Fruit fly (Drosophila melanogaster) whole organism, embryonic: Measurements from ENCODE around the gene SamDC.

Experiments
- Abd-B ChIP-seq: fragments of 200-800 bp; sonication (Bioruptor generic); optimal IDR thresholded peaks from 2 replicates; lab custom pipeline; 2018; ENCODE audit warnings: missing biosample characterization, mild to moderate bottlenecking, missing genetic modification characterization, moderate library complexity
- Ada2b ChIP-seq: fragments of 200-800 bp; sonication (Bioruptor generic); IDR thresholded peaks from 2 replicates; pipeline ENCODE4 v1.3.6; 2022; ENCODE audit warnings: missing biosample characterization, missing genetic modification characterization
- CG10209 ChIP-seq: fragments of 200-800 bp; sonication (Bioruptor generic); optimal IDR thresholded peaks from 3 replicates; lab custom pipeline; 2017; ENCODE audit warnings: missing biosample characterization, mild to moderate bottlenecking, missing genetic modification characterization, missing genetic modification reagents
- CG1024 ChIP-seq: fragments of 200-800 bp; sonication (Bioruptor generic); IDR thresholded peaks from 2 replicates; pipeline ENCODE4 v1.3.6; 2022; ENCODE audit warnings: missing biosample characterization, missing genetic modification characterization
- CG10654 ChIP-seq: fragments of 200-800 bp; sonication (Bioruptor generic); optimal IDR thresholded peaks from 2 replicates; lab custom pipeline; 2016; ENCODE audit warnings: missing biosample characterization, missing genetic modification characterization
- CG11247 ChIP-seq: fragments of 200-800 bp; sonication (Bioruptor generic); IDR thresholded peaks from 2 replicates; pipeline ENCODE4 v1.3.6; 2022; ENCODE audit warnings: missing biosample characterization, missing genetic modification characterization
- CG11456 ChIP-seq: fragments of 200-800 bp; sonication (Bioruptor generic); IDR thresholded peaks from 3 replicates; pipeline ENCODE4 v1.3.6; 2022; ENCODE audit warnings: missing biosample characterization, missing genetic modification characterization
- CG11695 ChIP-seq: fragments of 200-800 bp; sonication (Bioruptor generic); IDR thresholded peaks from 3 replicates; pipeline ENCODE4 v1.3.6; 2022; ENCODE audit warnings: missing biosample characterization, missing genetic modification characterization
- CG13296 ChIP-seq: fragments of 200-800 bp; sonication (Bioruptor generic); optimal IDR thresholded peaks from 3 replicates; lab custom pipeline; 2018; ENCODE audit warnings: missing biosample characterization, mild to moderate bottlenecking, missing genetic modification characterization
- CG1647 ChIP-seq: fragments of 200-800 bp; sonication (Bioruptor generic); optimal IDR thresholded peaks from 3 replicates; lab custom pipeline; 2016; ENCODE audit warnings: missing biosample characterization, missing genetic modification characterization
- CG16815 ChIP-seq: fragments of 200-800 bp; sonication (Bioruptor generic); optimal IDR thresholded peaks from 3 replicates; lab custom pipeline; 2017; ENCODE audit warnings: missing biosample characterization, mild to moderate bottlenecking, missing genetic modification characterization
- CG18619 ChIP-seq: fragments of 200-800 bp; sonication (Bioruptor generic); optimal IDR thresholded peaks from 3 replicates; lab custom pipeline; 2017; ENCODE audit warnings: missing biosample characterization, mild to moderate bottlenecking, missing genetic modification characterization
- CG2712 ChIP-seq: fragments of 200-800 bp; optimal IDR thresholded peaks from 3 replicates; lab custom pipeline; 2019; ENCODE audit warnings: missing biosample characterization, mild to moderate bottlenecking, missing genetic modification characterization, moderate library complexity
- CG3065 ChIP-seq: fragments of 200-800 bp; sonication (Bioruptor generic); optimal IDR thresholded peaks from 2 replicates; lab custom pipeline; 2016; ENCODE audit warnings: missing biosample characterization, missing genetic modification characterization
- CG6254 ChIP-seq: fragments of 200-800 bp; sonication (Bioruptor generic); optimal IDR thresholded peaks from 3 replicates; lab custom pipeline; 2017; ENCODE audit warnings: mild to moderate bottlenecking, missing biosample characterization, missing genetic modification reagents, missing genetic modification characterization
- CG6272 ChIP-seq: fragments of 200-800 bp; sonication (Bioruptor generic); IDR thresholded peaks from 2 replicates; pipeline ENCODE4 v1.3.6; 2022; ENCODE audit warnings: missing biosample characterization, missing genetic modification characterization
- CG6791 ChIP-seq: fragments of 200-800 bp; sonication (Bioruptor generic); IDR thresholded peaks from 3 replicates; pipeline ENCODE4 v1.3.6; 2022; ENCODE audit warnings: missing biosample characterization, missing genetic modification characterization; ENCODE audit not compliant: partially characterized antibody
- CG6813 ChIP-seq: fragments of 200-800 bp; sonication (Bioruptor generic); optimal IDR thresholded peaks from 2 replicates; lab custom pipeline; 2017; ENCODE audit warnings: missing biosample characterization, missing genetic modification characterization, mild to moderate bottlenecking, moderate library complexity, missing genetic modification reagents
- CG7963 ChIP-seq: fragments of 200-800 bp; sonication (Bioruptor generic); IDR thresholded peaks from 3 replicates; pipeline ENCODE4 v1.3.6; 2022; ENCODE audit warnings: missing biosample characterization, missing genetic modification characterization; ENCODE audit not compliant: partially characterized antibody
- CG8290 ChIP-seq, 3 experiments: fragments of 200-800 bp; sonication (Bioruptor generic); optimal IDR thresholded peaks; 2 replicates each; lab custom pipeline; 2016 to 2019; ENCODE audit warnings: missing biosample characterization in 3 of 3, missing genetic modification characterization in 3 of 3, mild to moderate bottlenecking in 2 of 3, moderate library complexity in 1 of 3
- Camta ChIP-seq: fragments of 200-800 bp; sonication (Bioruptor generic); optimal IDR thresholded peaks from 2 replicates; lab custom pipeline; 2016; ENCODE audit warnings: missing biosample characterization, missing genetic modification characterization
- Dad ChIP-seq: fragments of 200-800 bp; sonication (Bioruptor generic); optimal IDR thresholded peaks from 3 replicates; lab custom pipeline; 2016; ENCODE audit warnings: missing biosample characterization, missing genetic modification characterization
- Doc2 ChIP-seq: fragments of 200-800 bp; sonication (Bioruptor generic); IDR thresholded peaks from 2 replicates; pipeline ENCODE4 v1.3.6; 2022; ENCODE audit warnings: missing biosample characterization, missing genetic modification characterization
- Ets65A ChIP-seq: fragments of 200-800 bp; sonication (Bioruptor generic); peaks from one replicate; lab custom pipeline; 2016; ENCODE audit warnings: missing biosample characterization, missing genetic modification characterization
- Hr3 ChIP-seq: fragments of 200-800 bp; sonication (Bioruptor generic); optimal IDR thresholded peaks from 3 replicates; lab custom pipeline; 2016; ENCODE audit warnings: missing biosample characterization, missing genetic modification characterization
- Kr ChIP-seq: fragments of 200-800 bp; sonication (Bioruptor generic); optimal IDR thresholded peaks from 2 replicates; lab custom pipeline; 2017; ENCODE audit warnings: missing biosample characterization, mild to moderate bottlenecking, missing genetic modification characterization
- MESR4 ChIP-seq: fragments of 200-800 bp; sonication (Bioruptor generic); optimal IDR thresholded peaks from 2 replicates; lab custom pipeline; 2018; ENCODE audit warnings: missing biosample characterization, mild to moderate bottlenecking, missing genetic modification characterization, moderate library complexity
- Mes4 ChIP-seq: fragments of 200-800 bp; sonication (Bioruptor generic); optimal IDR thresholded peaks from 2 replicates; lab custom pipeline; 2016; ENCODE audit warnings: missing biosample characterization, missing genetic modification characterization
- Myb ChIP-seq: fragments of 200-800 bp; sonication (Bioruptor generic); optimal IDR thresholded peaks from 2 replicates; lab custom pipeline; 2016; ENCODE audit warnings: missing biosample characterization, missing genetic modification characterization
- NC2β ChIP-seq: fragments of 200-800 bp; sonication (Bioruptor generic); optimal IDR thresholded peaks from 2 replicates; lab custom pipeline; 2016; ENCODE audit warnings: missing biosample characterization, missing genetic modification characterization
- NFAT ChIP-seq: fragments of 200-800 bp; sonication (Bioruptor generic); IDR thresholded peaks from 2 replicates; pipeline ENCODE4 v1.3.6; 2022; ENCODE audit warnings: missing biosample characterization, missing genetic modification characterization
- PHDP ChIP-seq: fragments of 200-800 bp; sonication (Bioruptor generic); optimal IDR thresholded peaks from 3 replicates; lab custom pipeline; 2018; ENCODE audit warnings: missing biosample characterization, mild to moderate bottlenecking, missing genetic modification characterization, moderate library complexity
- Taf1 ChIP-seq: fragments of 200-800 bp; sonication (Bioruptor generic); IDR thresholded peaks from 2 replicates; pipeline ENCODE4 v1.3.6; 2022; ENCODE audit warnings: missing biosample characterization, missing genetic modification characterization
- amos ChIP-seq: fragments of 200-800 bp; sonication (Bioruptor generic); IDR thresholded peaks from 2 replicates; pipeline ENCODE4 v1.3.6; 2022; ENCODE audit warnings: missing biosample characterization, missing genetic modification characterization; ENCODE audit not compliant: partially characterized antibody
- ase ChIP-seq: fragments of 200-800 bp; sonication (Bioruptor generic); IDR thresholded peaks from 3 replicates; pipeline ENCODE4 v1.3.6; 2022; ENCODE audit warnings: missing biosample characterization, missing genetic modification characterization
- btn ChIP-seq: fragments of 200-800 bp; sonication (Bioruptor generic); optimal IDR thresholded peaks from 2 replicates; lab custom pipeline; 2016; ENCODE audit warnings: missing biosample characterization, missing genetic modification characterization
- crp ChIP-seq, 2 experiments: fragments of 200-800 bp; sonication (Bioruptor generic); optimal IDR thresholded peaks; 2 replicates in 1 of 2; 3 replicates in 1 of 2; lab custom pipeline; 2017; ENCODE audit warnings: missing biosample characterization in 2 of 2, missing genetic modification characterization in 2 of 2, mild to moderate bottlenecking in 1 of 2, moderate library complexity in 1 of 2
- dmrt99B ChIP-seq: fragments of 200-800 bp; sonication (Bioruptor generic); optimal IDR thresholded peaks from 2 replicates; lab custom pipeline; 2018; ENCODE audit warnings: missing biosample characterization, mild to moderate bottlenecking, missing genetic modification characterization, moderate library complexity
- gce ChIP-seq: fragments of 200-800 bp; sonication (Bioruptor generic); IDR thresholded peaks from 3 replicates; pipeline ENCODE4 v1.3.6; 2022; ENCODE audit warnings: missing biosample characterization, missing genetic modification characterization
- gfzf ChIP-seq: fragments of 200-800 bp; sonication (Bioruptor generic); optimal IDR thresholded peaks from 2 replicates; lab custom pipeline; 2016; ENCODE audit warnings: missing biosample characterization, mild to moderate bottlenecking, missing genetic modification characterization, moderate library complexity
- gt ChIP-seq: fragments of 200-800 bp; sonication (Bioruptor generic); IDR thresholded peaks from 2 replicates; pipeline ENCODE4 v1.3.6; 2022; ENCODE audit warnings: missing biosample characterization, missing genetic modification characterization
- hbn ChIP-seq: fragments of 200-800 bp; sonication (Bioruptor generic); IDR thresholded peaks from 2 replicates; pipeline ENCODE4 v1.3.6; 2022; ENCODE audit warnings: missing biosample characterization, missing genetic modification characterization; ENCODE audit not compliant: partially characterized antibody
- maf-S ChIP-seq: fragments of 200-800 bp; sonication (Bioruptor generic); optimal IDR thresholded peaks from 2 replicates; lab custom pipeline; 2016; ENCODE audit warnings: missing biosample characterization, missing genetic modification characterization
- pho ChIP-seq: fragments of 200-800 bp; sonication (Bioruptor generic); optimal IDR thresholded peaks from 2 replicates; lab custom pipeline; 2016; ENCODE audit warnings: missing biosample characterization, missing genetic modification characterization
- prd ChIP-seq, 3 experiments: fragments of >200 bp in 2 of 3; fragments of 200-800 bp in 1 of 3; sonication (Bioruptor generic) in 1 of 3; optimal IDR thresholded peaks in 2 of 3; IDR thresholded peaks in 1 of 3; 2 replicates in 2 of 3; 3 replicates in 1 of 3; pipeline versions ENCODE4 v1.3.6 to Lab custom; 2017 to 2022; ENCODE audit warnings: missing biosample characterization in 1 of 3, missing genetic modification characterization in 1 of 3
- pzg ChIP-seq: fragments of 200-800 bp; sonication (Bioruptor generic); optimal IDR thresholded peaks from 3 replicates; lab custom pipeline; 2018; ENCODE audit warnings: missing biosample characterization, mild to moderate bottlenecking, missing genetic modification characterization, moderate library complexity
- ranshi ChIP-seq: fragments of 200-800 bp; sonication (Bioruptor generic); IDR thresholded peaks from 2 replicates; pipeline ENCODE4 v1.3.6; 2022; ENCODE audit warnings: missing biosample characterization, missing genetic modification characterization
- seq ChIP-seq: fragments of 200-800 bp; sonication (Bioruptor generic); IDR thresholded peaks from 2 replicates; pipeline ENCODE4 v1.3.6; 2022; ENCODE audit warnings: missing biosample characterization, missing genetic modification characterization
- sug ChIP-seq: fragments of 200-800 bp; optimal IDR thresholded peaks from 2 replicates; lab custom pipeline; 2019; ENCODE audit warnings: missing biosample characterization, mild to moderate bottlenecking, missing genetic modification characterization, moderate library complexity
- unc-4 ChIP-seq: fragments of 200-800 bp; sonication (Bioruptor generic); IDR thresholded peaks from 2 replicates; pipeline ENCODE4 v1.3.6; 2022; ENCODE audit warnings: missing biosample characterization, missing genetic modification characterization; ENCODE audit not compliant: partially characterized antibody

SamDC gene

dm6 chr2L:10311822-10312221 lies 27.4 kb upstream of the SamDC start (continued):
- TF ChIP-seq CG1024 (GFP tag; lab: Robert Waterston, UW) (0 out of 2 replicates have a peak, but pooled peaks have one; percentile 42), Abd-B (no peak), ase (no peak), CG10209 (GFP tag; lab: Kevin White, UChicago) (no peak), Dad (GFP tag; lab: Kevin White, UChicago) (no peak), CG3065 (GFP tag; lab: Kevin White, UChicago) (no peak), gce (GFP tag; lab: Robert Waterston, UW) (no peak), CG16815 (GFP tag; lab: Kevin White, UChicago) (no peak), CG6813 (GFP tag; lab: Kevin White, UChicago) (no peak), crp (GFP tag; optimal IDR thresholded peaks at IDR 0.05; lab: Kevin White, UChicago) (peak in 1 of 2 experiments; percentile 60), CG13296 (GFP tag; lab: Kevin White, UChicago) (peak; percentile 2), CG6791 (GFP tag; lab: Robert Waterston, UW) (0 out of 3 replicates have a peak, but pooled peaks have one; percentile 36), unc-4 (GFP tag; lab: Robert Waterston, UW) (peak; percentile 38; the same call in 1 of the 2 replicates), pzg (GFP tag; lab: Kevin White, UChicago) (peak; percentile 69), CG2712 (tag; lab: Kevin White, UChicago) (peak; percentile 7), maf-S (GFP tag; lab: Kevin White, UChicago) (no peak), Myb (peak; percentile 90), Ada2b (GFP tag; lab: Robert Waterston, UW) (no peak), CG6272 (GFP tag; lab: Robert Waterston, UW) (no peak), NFAT (GFP tag; lab: Robert Waterston, UW) (no peak), CG11695 (no peak), amos (GFP tag; lab: Robert Waterston, UW) (peak; percentile 27; the same call in 1 of the 2 replicates), gt (no peak), Ets65A (GFP tag; lab: Kevin White, UChicago) (peak; percentile 54), ranshi (GFP tag; lab: Robert Waterston, UW) (no peak), prd (optimal IDR thresholded peaks at IDR 0.05; lab: Kevin White, UChicago) (no peak), prd (GFP tag; IDR thresholded peaks at IDR 0.05; lab: Robert Waterston, UW) (no peak), seq (GFP tag; lab: Robert Waterston, UW) (no peak), gfzf (GFP tag; lab: Kevin White, UChicago) (peak; percentile 76), pho (GFP tag; lab: Kevin White, UChicago) (no peak), NC2β (GFP tag; lab: Kevin White, UChicago) (no peak), CG8290 (GFP tag; optimal IDR thresholded peaks at IDR 0.05; lab: Kevin White, UChicago) (no peak), CG8290 (tag; optimal IDR thresholded peaks at IDR 0.05; lab: Kevin White, UChicago) (peak in 1 of 2 experiments; percentile 4), sug (tag; lab: Kevin White, UChicago) (peak; percentile 12), Hr3 (GFP tag; lab: Kevin White, UChicago) (no peak), Taf1 (no peak), CG1647 (no peak), CG10654 (GFP tag; lab: Kevin White, UChicago) (no peak), dmrt99B (tag; lab: Kevin White, UChicago) (no peak), btn (GFP tag; lab: Kevin White, UChicago) (no peak), CG18619 (GFP tag; lab: Kevin White, UChicago) (no peak), Doc2 (GFP tag; lab: Robert Waterston, UW) (no peak), CG11456 (GFP tag; lab: Robert Waterston, UW) (no peak), CG6254 (GFP tag; lab: Kevin White, UChicago) (no peak), Kr (no peak), MESR4 (peak; percentile 83), CG7963 (GFP tag; lab: Robert Waterston, UW) (no peak), Mes4 (GFP tag; lab: Kevin White, UChicago) (no peak), CG11247 (GFP tag; lab: Robert Waterston, UW) (no peak), hbn (GFP tag; lab: Robert Waterston, UW) (0 out of 2 replicates have a peak, but pooled peaks have one; percentile 24), PHDP (no peak), Camta (GFP tag; lab: Kevin White, UChicago) (no peak)
